Fruit fly (Drosophila melanogaster) whole organism, adult: ENCODE measurements around the gene gb.

ENCODE experiments used
- CG12768 ChIP-seq: fragments of 200-800 bp; sonication (Bioruptor generic); optimal IDR thresholded peaks from 2 replicates; lab custom pipeline; 2017; ENCODE audit warnings: missing biosample characterization, missing genetic modification characterization, mild to moderate bottlenecking, moderate library complexity, missing genetic modification reagents
- CG14711 ChIP-seq: fragments of 200-800 bp; sonication (Bioruptor generic); optimal IDR thresholded peaks from 2 replicates; lab custom pipeline; 2018; ENCODE audit warnings: missing biosample characterization, mild to moderate bottlenecking, missing genetic modification characterization, moderate library complexity
- CG1620 ChIP-seq: fragments of 200-800 bp; sonication (Bioruptor generic); optimal IDR thresholded peaks from 2 replicates; lab custom pipeline; 2016; ENCODE audit warnings: missing biosample characterization, missing genetic modification characterization
- CG33017 ChIP-seq: fragments of 200-800 bp; sonication (Bioruptor generic); optimal IDR thresholded peaks from 2 replicates; lab custom pipeline; 2018; ENCODE audit warnings: missing biosample characterization, mild to moderate bottlenecking, missing genetic modification characterization, moderate library complexity
- CG5204 ChIP-seq: fragments of 200-800 bp; sonication (Bioruptor generic); optimal IDR thresholded peaks from 2 replicates; lab custom pipeline; 2016; ENCODE audit warnings: missing biosample characterization, missing genetic modification characterization
- CG7045 ChIP-seq: fragments of 200-800 bp; sonication (Bioruptor generic); optimal IDR thresholded peaks from 2 replicates; lab custom pipeline; 2017; ENCODE audit warnings: missing biosample characterization, mild to moderate bottlenecking, missing genetic modification characterization
- CG7101 ChIP-seq: fragments of 200-800 bp; sonication (Bioruptor generic); optimal IDR thresholded peaks from 2 replicates; lab custom pipeline; 2018; ENCODE audit warnings: missing biosample characterization, mild to moderate bottlenecking, missing genetic modification characterization, moderate library complexity
- Clk ChIP-seq: fragments of 200-800 bp; sonication (Bioruptor generic); optimal IDR thresholded peaks from 2 replicates; lab custom pipeline; 2017; ENCODE audit warnings: missing biosample characterization, missing genetic modification characterization
- Crg-1 ChIP-seq: fragments of 200-800 bp; sonication (Bioruptor generic); optimal IDR thresholded peaks from 2 replicates; lab custom pipeline; 2016; ENCODE audit warnings: missing biosample characterization, missing genetic modification characterization
- Hr96 ChIP-seq: fragments of 200-800 bp; sonication (Bioruptor generic); optimal IDR thresholded peaks from 2 replicates; lab custom pipeline; 2016; ENCODE audit warnings: missing biosample characterization, missing genetic modification characterization
- Mnt ChIP-seq: fragments of 200-800 bp; sonication (Bioruptor generic); optimal IDR thresholded peaks from 2 replicates; lab custom pipeline; 2016; ENCODE audit warnings: missing biosample characterization, mild to moderate bottlenecking, missing genetic modification characterization
- bab1 ChIP-seq: fragments of 200-800 bp; sonication (Bioruptor generic); optimal IDR thresholded peaks from 3 replicates; lab custom pipeline; 2019; ENCODE audit warnings: missing biosample characterization, mild to moderate bottlenecking, missing genetic modification characterization, moderate library complexity
- cic ChIP-seq: fragments of 200-800 bp; sonication (Bioruptor generic); optimal IDR thresholded peaks from 2 replicates; lab custom pipeline; 2017; ENCODE audit warnings: missing biosample characterization, mild to moderate bottlenecking, missing genetic modification characterization, moderate library complexity
- cnc ChIP-seq, 2 experiments: fragments of >200 bp; optimal IDR thresholded peaks; 2 replicates each; lab custom pipeline; 2017
- kay ChIP-seq: fragments of 200-800 bp; sonication (Bioruptor generic); peaks from one replicate; lab custom pipeline; 2016; ENCODE audit warnings: missing biosample characterization, missing genetic modification characterization, borderline replicate concordance
- ovo ChIP-seq: fragments of 200-800 bp; sonication (Bioruptor generic); optimal IDR thresholded peaks from 2 replicates; lab custom pipeline; 2016; ENCODE audit warnings: missing biosample characterization, missing genetic modification characterization
- pad ChIP-seq: fragments of 200-800 bp; sonication (Bioruptor generic); optimal IDR thresholded peaks from 3 replicates; lab custom pipeline; 2017; ENCODE audit warnings: missing biosample characterization, missing genetic modification characterization, mild to moderate bottlenecking, moderate library complexity, missing genetic modification reagents
- tj ChIP-seq: fragments of 200-800 bp; sonication (Bioruptor generic); optimal IDR thresholded peaks from 3 replicates; lab custom pipeline; 2017; ENCODE audit warnings: missing biosample characterization, mild to moderate bottlenecking, missing genetic modification characterization, moderate library complexity

Gene gb

DNA sequence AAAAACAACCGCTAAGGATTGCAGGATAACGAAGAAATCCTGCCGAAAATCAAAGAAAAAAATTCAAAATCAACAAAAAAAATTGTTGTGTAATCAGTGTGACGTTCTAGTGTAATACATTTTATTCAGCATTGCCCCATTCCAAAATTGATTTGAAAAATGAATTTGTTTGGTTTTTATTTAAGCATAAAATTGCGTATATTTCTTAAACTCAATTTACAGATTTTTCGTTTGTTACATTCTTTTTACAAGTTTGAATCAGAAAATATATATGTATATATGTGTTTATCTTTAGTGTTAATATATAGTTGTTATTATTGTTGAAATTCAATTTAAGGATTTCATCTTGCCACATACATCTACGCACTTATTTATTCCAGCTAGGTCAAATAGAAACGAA, 12.5 kb upstream of the gb start, which contains the start of gene CG6059:
Gene CG6059 (minus strand): TSS at position 101 of the 400 bp plus-strand sequence.
- no peak for TF ChIP-seq Clk (GFP tag; lab: Kevin White, UChicago)
- TF ChIP-seq CG33017 (tag; lab: Kevin White, UChicago) = no peak

DNA sequence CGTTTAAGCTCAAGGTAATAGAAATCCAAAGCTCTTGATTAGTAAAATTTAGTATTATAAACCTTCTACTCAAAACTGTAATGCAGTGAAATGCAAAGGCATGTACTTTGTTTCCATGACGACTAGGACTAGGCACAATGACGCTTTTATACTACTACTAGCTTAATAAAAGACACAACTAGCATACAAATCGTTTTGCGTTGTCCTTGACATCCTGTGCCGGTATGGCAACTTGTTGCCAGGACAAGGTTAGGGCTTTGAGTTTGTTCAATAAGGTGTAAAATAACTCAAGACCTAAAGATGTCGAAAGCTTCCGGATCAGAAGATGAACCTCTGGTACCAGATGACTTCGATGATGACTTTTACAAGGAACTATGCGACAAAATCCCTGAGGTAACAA, 6.3 kb upstream of the gb start, which contains the start of gene CG5882:
Gene CG5882 (plus strand): TSS at position 301 of the 400 bp plus-strand sequence.
- TF ChIP-seq bab1 (GFP tag; lab: Kevin White, UChicago) (no peak), CG7045 (GFP tag; lab: Kevin White, UChicago) (no peak), Crg-1 (GFP tag; lab: Kevin White, UChicago) (no peak), tj (GFP tag; lab: Kevin White, UChicago) (no peak), cic (GFP tag; lab: Kevin White, UChicago) (no peak), Clk (GFP tag; lab: Kevin White, UChicago) (no peak), CG7101 (tag; lab: Kevin White, UChicago) (no peak), CG14711 (tag; lab: Kevin White, UChicago) (no peak)

DNA sequence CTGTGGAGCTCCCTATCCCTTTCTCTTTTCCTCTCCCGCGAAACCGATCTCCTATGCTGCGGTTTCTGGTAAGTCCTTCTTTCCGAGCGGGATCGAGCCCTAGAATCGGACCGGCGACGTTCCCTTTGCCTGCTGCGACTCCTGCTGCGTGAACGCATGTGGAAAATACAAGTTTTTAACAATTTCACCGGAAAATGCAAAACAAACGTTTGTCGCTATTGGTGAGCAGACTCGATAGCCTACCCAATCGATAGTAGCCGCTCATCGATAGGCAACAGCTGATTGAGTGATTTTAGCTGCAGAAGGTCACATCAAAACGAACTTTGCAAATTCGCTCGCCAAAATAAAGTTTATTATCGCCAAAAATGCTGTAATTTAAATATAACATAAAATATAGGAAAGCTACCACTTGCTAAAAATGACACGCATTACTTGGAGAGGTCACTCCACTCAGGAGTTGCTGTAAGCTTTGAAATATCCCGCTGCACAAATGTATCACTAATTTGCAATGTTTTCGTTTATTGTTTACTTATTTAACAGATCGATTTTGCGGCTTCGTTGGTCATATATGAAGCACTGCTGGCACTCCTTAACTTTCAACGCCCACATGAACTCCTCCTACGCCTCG, 4.5 kb upstream of the gb start, which contains the start of the genes CG6066 and CG5880:
Gene CG6066 (minus strand): TSS at position 243 of the 628 bp plus-strand sequence.
Gene CG5880 (plus strand): TSS at position 281 of the 628 bp plus-strand sequence.
- no peak for TF ChIP-seq kay (GFP tag; lab: Kevin White, UChicago)
- TF ChIP-seq CG12768 (GFP tag; lab: Kevin White, UChicago) = no peak
- no peak for TF ChIP-seq CG7045 (GFP tag; lab: Kevin White, UChicago)

DNA sequence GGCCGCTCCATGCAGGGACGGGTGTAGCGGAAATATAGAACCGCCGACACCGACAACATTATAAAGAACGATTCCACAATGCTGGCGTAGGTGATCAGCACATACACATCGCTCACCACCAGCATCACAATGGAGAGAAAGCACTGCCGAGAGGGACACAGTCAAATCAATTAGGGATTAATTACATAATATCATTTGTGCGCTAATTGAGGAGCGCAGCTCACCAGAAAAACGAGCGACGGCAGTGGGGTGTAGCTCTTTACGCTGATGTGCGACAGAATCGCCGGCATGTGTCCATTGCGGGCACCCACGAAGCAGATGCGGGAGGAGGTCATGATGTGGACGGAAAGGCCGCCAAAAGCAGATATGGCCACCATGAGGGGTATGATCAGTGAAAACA, 2.6 kb downstream of the gb start:
- no peak for TF ChIP-seq CG5204 (GFP tag; lab: Kevin White, UChicago)
- no peak for TF ChIP-seq CG7045 (GFP tag; lab: Kevin White, UChicago)
- TF ChIP-seq cic (GFP tag; lab: Kevin White, UChicago) = no peak
- no peak for TF ChIP-seq CG14711 (tag; lab: Kevin White, UChicago)
- TF ChIP-seq bab1 (GFP tag; lab: Kevin White, UChicago) = no peak
- TF ChIP-seq cnc (optimal IDR thresholded peaks at IDR 0.05; lab: Kevin White, UChicago) = no peak
- no peak for TF ChIP-seq Clk (GFP tag; lab: Kevin White, UChicago)
- TF ChIP-seq Mnt (GFP tag; lab: Kevin White, UChicago) = no peak

DNA sequence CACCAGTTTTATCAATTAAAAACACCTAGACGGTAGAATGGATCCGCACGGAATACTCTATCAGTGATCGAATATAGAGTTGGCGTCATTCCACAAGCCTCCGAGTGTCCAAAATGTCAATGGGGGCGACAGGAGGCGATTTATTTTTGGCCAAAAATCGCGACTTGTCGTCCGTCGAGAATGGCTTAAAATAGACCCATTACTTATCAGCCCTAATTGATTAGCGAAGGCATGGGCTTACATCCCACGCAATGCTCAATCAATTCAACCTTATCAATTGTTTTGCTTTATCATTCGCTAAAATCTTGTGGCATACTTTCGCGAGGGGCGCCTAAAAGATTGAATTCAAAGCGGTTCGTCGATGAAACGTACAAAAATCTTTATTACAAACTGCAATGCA, 4.0 kb downstream of the gb start:
- TF ChIP-seq cic (GFP tag; lab: Kevin White, UChicago) = no peak
- no peak for TF ChIP-seq CG7101 (tag; lab: Kevin White, UChicago)
- TF ChIP-seq CG12768 (GFP tag; lab: Kevin White, UChicago) = no peak

DNA sequence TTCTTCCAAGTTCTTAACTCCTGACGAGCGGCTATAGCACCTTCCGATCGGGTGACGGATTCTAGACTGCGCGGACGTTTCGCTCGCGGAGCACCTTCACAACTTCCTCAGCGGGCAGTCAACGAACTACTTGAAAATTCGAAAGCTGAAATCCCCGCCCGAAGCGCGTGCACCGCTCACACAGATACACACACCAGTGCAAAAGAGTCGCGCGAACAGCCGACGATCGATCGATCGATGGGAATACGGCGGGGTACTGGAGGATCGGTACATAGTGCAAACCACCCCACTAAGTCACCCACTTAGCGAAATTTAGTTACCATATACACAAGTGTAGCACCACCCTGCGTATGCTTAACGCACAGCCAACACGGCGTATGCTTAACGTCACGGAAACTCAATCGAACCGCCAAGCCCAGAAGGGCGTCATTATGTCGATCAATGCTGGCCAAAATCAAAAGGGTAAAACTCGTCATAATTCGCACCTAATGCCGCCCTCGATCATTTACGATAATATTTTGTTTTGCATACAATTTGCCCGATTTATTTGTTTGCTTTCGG, 5.9 kb downstream of the gb start, which contains the start of gene CAH9:
Gene CAH9 (minus strand): TSS at position 51 of the 561 bp plus-strand sequence.
- no peak for TF ChIP-seq ovo (GFP tag; lab: Kevin White, UChicago)
- no peak for TF ChIP-seq bab1 (GFP tag; lab: Kevin White, UChicago)
- TF ChIP-seq CG5204 (GFP tag; lab: Kevin White, UChicago) = no peak
- no peak for TF ChIP-seq CG14711 (tag; lab: Kevin White, UChicago)
- TF ChIP-seq CG12768 (GFP tag; lab: Kevin White, UChicago) = no peak

- TF ChIP-seq CG12768 (GFP tag; lab: Kevin White, UChicago) = no peak
- no peak for TF ChIP-seq cic (GFP tag; lab: Kevin White, UChicago)
- TF ChIP-seq CG33017 (tag; lab: Kevin White, UChicago) = no peak
- TF ChIP-seq CG1620 (GFP tag; lab: Kevin White, UChicago) = no peak
- no peak for TF ChIP-seq bab1 (GFP tag; lab: Kevin White, UChicago)
- no peak for TF ChIP-seq CG5204 (GFP tag; lab: Kevin White, UChicago)
- no peak for TF ChIP-seq Hr96 (GFP tag; lab: Kevin White, UChicago)
- TF ChIP-seq pad (GFP tag; lab: Kevin White, UChicago) = no peak
These were observed 6.6 kb downstream of the gb start for dm6 chr3R:27105439-27105838.

DNA sequence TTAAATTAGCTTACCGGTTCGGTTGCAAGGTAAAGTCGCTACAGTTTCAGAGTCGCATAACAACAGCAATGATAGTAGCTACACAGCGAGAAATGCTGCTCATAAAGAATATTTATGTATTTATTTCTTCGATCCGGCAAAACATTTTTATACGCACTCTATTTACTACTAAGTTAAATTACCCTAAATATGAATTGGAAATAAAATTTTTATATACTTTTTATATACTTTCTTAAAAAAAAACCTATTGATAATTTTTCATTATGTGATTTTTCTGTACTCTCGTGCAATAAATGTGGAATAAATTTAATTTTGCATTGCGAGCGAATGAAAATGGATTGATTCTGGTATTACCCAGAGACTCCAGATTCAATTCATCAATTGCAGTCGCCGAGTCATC, 11.1 kb downstream of the gb start, which contains the start of gene Jhbp11:
Gene Jhbp11 (plus strand): TSS at position 301 of the 400 bp plus-strand sequence.
- peak; percentile 6 for TF ChIP-seq CG14711 (tag; lab: Kevin White, UChicago)
- TF ChIP-seq CG5204 (GFP tag; lab: Kevin White, UChicago) = no peak
